Fruit fly (Drosophila melanogaster) whole organism, larva: ENCODE measurements around the gene CG17593.

Experiments
- noc ChIP-seq: fragments of 200-800 bp; sonication (Bioruptor generic); optimal IDR thresholded peaks from 3 replicates; lab custom pipeline; 2019; ENCODE audit warnings: missing biosample characterization, mild to moderate bottlenecking, missing genetic modification characterization, moderate library complexity

CG17593 gene

DNA sequence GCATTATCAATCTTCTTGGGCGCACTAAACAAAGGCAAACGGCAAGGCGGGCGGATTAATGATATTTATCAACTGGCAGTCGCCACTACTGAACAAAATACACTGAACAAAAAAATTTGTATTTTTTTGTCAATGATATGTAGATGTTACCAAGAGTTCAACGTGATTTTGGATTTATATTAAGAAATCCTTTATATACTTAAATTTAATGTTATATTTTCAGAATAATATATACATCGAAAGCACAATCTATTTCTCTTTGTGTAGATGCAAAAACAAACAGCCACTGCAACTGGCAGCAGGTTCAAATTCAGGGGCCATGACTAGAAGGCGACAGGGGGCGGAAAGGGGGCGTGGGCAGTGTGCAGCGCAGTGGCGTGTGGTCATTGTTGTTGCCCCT, 32.0 kb upstream of the CG17593 start:
- no peak for TF ChIP-seq noc (tag; lab: Kevin White, UChicago)

dm6 chr2L:3483672-3484071, 31.0 kb upstream of the CG17593 start:
- no peak for TF ChIP-seq noc (tag; lab: Kevin White, UChicago)

- TF ChIP-seq noc (tag; lab: Kevin White, UChicago) = no peak
Observed at dm6 chr2L:3484759-3485158, 29.9 kb upstream of the CG17593 start.

DNA sequence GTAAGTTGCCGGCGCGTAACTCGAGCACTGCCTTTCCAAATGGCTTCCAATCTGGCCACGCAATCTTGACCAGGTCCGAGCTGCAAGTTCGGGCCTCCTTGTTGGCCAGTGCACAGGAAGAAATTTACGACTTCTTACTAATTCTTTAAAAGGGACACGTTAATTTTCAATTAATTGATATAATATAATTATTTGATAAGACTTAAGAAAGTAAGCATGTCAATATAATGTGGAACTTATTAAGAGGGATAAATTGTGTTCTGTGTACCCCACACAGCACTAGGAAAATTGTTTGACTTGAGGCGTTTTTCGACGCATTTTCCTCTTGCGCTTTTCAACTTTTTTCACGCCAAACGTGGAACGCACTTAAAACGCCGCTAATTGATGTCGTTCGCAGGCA, 29.2 kb upstream of the CG17593 start:
- TF ChIP-seq noc (tag; lab: Kevin White, UChicago) = no peak

DNA sequence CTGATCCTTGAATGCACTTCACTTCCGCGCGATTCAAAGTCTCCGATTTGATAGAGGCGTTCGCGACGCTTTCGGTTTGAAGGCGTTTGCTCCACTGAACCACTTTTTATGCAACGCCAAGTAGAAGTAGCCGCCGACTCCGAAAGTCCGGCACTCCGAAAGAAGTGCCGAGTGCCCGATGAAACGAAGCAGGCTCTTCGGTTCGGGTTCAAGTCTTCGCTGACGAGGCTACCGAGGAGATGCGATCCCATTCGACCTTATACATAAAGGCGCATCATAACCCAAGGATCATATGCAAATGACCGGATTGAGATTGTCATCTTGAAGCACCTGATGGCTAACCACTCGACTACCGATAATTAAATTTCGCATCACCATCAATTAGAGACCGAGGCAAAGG, 23.7 kb upstream of the CG17593 start, which contains the start of gene CG15414:
Gene CG15414 (minus strand): TSS at position 101 of the 400 bp plus-strand sequence.
- TF ChIP-seq noc (tag; lab: Kevin White, UChicago) = no peak

DNA sequence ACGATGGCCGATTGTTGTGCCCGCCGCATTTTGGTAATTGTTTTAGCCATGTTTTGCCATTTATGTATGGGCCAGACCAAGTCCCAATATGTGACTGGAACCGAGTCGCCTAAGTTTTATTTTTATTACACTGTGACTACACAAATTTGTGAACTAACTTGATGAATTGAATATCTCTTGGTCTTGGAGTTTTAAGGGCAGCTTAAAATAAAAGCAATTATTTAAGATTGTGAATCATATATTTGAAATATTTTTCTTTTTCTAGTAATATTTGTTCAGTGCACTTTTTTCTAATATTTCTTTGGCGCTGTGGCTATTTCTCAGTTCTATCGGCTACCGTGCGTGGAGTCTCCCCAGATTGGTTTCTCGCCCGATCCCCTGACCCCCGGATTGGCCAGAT, 21.2 kb upstream of the CG17593 start:
- TF ChIP-seq noc (tag; lab: Kevin White, UChicago) = no peak

dm6 chr2L:3495465-3495864, 19.2 kb upstream of the CG17593 start:
- TF ChIP-seq noc (tag; lab: Kevin White, UChicago) = no peak

DNA sequence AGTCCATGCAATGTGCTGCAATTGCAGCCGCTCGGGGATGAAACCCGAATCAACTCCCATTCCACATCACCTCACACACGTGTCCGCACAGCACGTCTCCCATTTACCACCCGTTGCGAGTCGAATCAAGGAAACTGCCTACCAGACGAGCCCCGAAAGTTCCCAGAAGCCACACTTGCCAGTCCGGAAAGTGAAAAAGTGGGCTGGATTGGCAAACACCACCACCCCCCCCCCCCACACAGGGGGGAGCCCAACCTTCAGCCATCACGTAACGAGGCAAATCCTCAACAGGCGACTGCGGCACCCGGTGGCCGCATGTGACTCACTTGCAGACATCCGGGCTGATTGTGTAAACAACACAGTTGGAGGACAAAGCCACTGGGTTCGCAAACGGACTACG, 9.8 kb upstream of the CG17593 start:
- TF ChIP-seq noc (tag; lab: Kevin White, UChicago) = no peak

- no peak for TF ChIP-seq noc (tag; lab: Kevin White, UChicago)
Observed at dm6 chr2L:3506322-3506721, 8.3 kb upstream of the CG17593 start.

DNA sequence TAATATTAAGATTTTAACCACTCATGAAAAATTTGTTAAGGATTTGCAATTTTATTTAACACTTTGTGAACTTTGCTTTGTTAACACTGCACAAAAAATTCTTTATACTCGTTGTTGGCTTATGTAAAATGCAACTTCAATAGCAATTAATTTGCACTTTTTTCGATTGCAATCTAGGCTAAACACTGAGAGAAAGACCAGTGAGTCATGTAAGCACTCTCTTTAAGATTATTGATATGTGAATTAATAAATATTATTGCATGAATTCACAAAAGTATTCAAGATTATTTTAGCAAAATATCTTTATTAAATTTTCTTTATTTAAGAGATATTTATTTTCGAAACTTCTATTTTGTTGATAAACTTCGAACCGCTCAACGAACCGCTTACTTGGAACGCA, 7.9 kb upstream of the CG17593 start:
- no peak for TF ChIP-seq noc (tag; lab: Kevin White, UChicago)

- TF ChIP-seq noc (tag; lab: Kevin White, UChicago) = no peak
Observed at dm6 chr2L:3507209-3508164, 7.2 kb upstream of the CG17593 start, which contains the start of gene tim. Gene tim (minus strand): TSS chr2L:3508119.

DNA sequence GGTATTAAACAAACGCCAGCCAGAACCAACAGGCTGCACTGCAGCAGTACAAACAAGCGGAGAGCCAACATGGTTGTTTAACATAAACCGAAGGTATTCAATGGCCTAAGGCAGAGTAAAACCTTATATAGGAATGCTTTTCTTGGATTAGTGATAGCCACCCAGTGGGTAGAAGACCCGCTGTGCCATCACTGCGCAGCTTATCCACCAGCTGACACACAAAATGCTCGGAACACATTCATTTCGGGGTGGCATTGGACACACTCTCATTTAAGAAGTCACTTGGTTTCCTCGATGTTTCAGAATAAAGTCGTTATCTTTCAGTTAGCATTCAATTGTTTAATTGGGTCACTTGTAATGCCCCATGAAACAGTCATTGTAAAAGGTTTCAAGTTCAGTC, 4.7 kb upstream of the CG17593 start, which contains the start of gene CG31954:
Gene CG31954 (minus strand): TSS at position 101 of the 400 bp plus-strand sequence.
- no peak for TF ChIP-seq noc (tag; lab: Kevin White, UChicago)

- no peak for TF ChIP-seq noc (tag; lab: Kevin White, UChicago)
Observed at dm6 chr2L:3519551-3519950, 4.9 kb downstream of the CG17593 start, which contains the start of the genes CG3213 and CG8851. Gene CG3213 (minus strand): TSS chr2L:3519651. Gene CG8851 (plus strand): TSS chr2L:3519677.

DNA sequence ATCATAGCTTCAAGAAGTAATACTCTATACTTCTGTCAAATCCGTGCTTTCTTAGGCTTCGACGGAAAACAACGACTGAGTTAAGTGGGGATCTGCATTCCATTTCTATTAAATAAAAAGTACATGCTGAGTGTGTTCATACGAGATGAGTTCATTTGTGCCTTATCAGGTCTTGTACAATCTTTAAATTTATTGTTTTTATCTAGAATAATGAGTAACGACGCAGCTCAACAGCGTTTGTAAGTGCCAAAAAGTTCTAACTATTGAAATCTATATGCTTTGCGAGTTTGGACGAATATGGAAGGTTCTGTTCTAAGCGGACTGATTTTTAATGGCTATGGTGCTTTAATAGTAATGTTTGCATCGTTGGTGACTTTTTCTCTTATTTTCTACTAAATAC, 9.3 kb downstream of the CG17593 start, which contains the start of gene Sr-CIV:
Gene Sr-CIV (minus strand): TSS at position 101 of the 400 bp plus-strand sequence.
- no peak for TF ChIP-seq noc (tag; lab: Kevin White, UChicago)

DNA sequence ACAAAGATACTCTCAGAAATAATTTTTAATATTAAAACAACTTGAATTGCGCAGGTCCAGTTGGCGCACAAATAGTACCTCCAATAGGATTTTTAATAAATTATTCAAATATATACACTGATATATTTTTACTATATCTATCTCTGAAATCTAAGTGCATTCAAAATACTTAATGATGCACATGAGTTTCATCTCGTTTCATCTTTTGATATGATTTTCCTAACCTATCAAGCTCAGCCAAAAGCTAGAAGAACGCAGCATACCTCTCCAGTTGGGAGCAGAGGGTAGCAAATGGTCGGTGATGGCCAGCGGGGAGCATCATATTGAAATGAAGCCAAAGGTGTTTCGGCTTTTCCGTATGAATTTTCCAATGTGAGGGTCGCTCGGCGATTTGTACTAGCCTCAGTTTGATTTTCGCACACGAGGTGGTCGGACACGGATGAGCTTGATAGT, 10.1 kb downstream of the CG17593 start, which contains the start of gene CG8852:
Gene CG8852 (plus strand): TSS at position 403 of the 453 bp plus-strand sequence.
- no peak for TF ChIP-seq noc (tag; lab: Kevin White, UChicago)

DNA sequence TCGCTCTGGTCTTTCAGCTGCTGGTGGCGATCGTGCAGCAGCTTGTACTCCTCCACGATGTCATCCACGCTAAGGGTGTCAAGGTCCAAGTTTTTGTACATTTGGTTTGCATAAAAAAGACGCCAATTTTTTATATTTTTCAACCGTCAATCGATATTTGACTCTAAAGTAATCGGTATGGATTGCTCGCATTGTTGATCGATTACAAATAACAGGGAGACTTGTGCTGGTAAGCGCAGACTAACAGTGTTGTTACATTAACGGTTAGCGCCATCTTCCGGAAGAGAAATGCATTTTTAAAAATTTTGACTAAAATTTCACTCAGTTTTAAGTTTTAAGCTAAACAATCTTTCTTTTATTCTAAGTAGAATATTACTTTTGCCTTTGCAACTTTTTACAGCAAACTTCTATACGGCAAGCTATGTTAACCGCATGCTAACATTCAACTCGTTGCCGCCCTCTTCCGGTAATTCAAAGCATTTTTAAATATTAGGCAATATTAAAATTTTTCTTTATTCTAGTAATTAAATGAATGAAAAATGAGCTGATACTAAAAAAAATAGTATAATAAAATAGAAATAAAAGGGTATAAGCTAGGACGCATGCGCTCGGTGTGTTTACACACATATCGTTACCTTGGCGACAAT, 15.6 kb downstream of the CG17593 start, which contains the start of the genes Spindly and IFT57:
Gene Spindly (minus strand): TSS at position 132 of the 647 bp plus-strand sequence.
Gene IFT57 (plus strand): TSS at position 604 of the 647 bp plus-strand sequence.
- TF ChIP-seq noc (tag; lab: Kevin White, UChicago) = no peak
